Fruit fly (Drosophila melanogaster): ENCODE measurements around the gene mamo.
A peak's percentile ranks its signal among the peaks of the same experiment; 100 is the strongest.

Gene mamo

DNA sequence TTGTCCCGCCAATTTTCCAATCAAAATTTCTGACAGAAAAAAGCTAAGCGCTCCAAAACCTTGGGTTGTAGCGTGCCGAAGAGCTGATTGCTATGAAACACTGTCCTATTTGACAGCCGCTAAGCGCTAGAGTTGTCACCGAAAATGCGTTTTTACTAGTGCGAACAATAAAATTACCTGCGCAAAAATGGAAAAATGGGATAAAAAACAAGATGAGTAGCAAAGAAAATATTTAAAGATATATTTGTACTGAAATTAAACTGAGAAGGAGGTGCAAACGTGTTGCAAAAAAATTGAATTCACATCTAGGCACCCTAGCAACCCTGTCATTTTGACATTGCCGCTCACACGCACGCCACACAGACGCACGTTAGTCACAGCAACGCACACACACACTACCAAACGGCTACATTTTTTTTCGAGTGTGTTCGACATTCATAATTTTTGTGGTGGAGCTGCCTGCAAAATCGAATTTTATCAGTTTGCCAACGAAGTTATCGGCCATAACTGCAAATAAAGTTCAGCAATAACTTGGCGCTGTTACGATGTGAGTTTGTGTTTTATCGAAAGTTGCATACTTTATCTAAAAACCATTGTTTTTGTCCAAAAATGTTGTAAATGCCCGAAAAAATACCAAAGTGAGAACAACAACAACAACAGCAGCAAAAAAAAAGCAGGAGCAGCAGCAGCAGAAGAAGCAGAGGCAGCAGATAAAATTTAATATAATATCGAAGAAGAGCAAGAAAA, 5.8 kb upstream of the mamo start, which contains the start of gene ben (continued):
- no peak for TF ChIP-seq CG2129 (GFP tag; IDR thresholded peaks at IDR 0.05; ENCODE audit: partially characterized antibody)
- peak; percentile 80 for TF ChIP-seq Camta (GFP tag; optimal IDR thresholded peaks at IDR 0.05)
- TF ChIP-seq CrebB (tag; optimal IDR thresholded peaks at IDR 0.05) = peak; percentile 53
- peak; percentile 77 for TF ChIP-seq CG10979 (tag; optimal IDR thresholded peaks at IDR 0.05)
- peak; percentile 85 for TF ChIP-seq CG1602 (GFP tag; optimal IDR thresholded peaks at IDR 0.05)
- TF ChIP-seq CkIIα-i1 (GFP tag; IDR thresholded peaks at IDR 0.05) = no peak
- TF ChIP-seq Hr3 (GFP tag; optimal IDR thresholded peaks at IDR 0.05) = peak; percentile 88
- TF ChIP-seq her (GFP tag; optimal IDR thresholded peaks at IDR 0.05) = peak; percentile 53
- TF ChIP-seq CG2889 (GFP tag; IDR thresholded peaks at IDR 0.05) = peak; percentile 78
- peak; percentile 51 for TF ChIP-seq CG2875 (GFP tag; optimal IDR thresholded peaks at IDR 0.05)
- peak; percentile 83 for TF ChIP-seq Gug (GFP tag; IDR thresholded peaks at IDR 0.05)
- no peak for TF ChIP-seq knrl (GFP tag; IDR thresholded peaks at IDR 0.05; ENCODE audit: partially characterized antibody)
- peak; percentile 80 for TF ChIP-seq tgo (GFP tag; IDR thresholded peaks at IDR 0.05)
- no peak for TF ChIP-seq HLHmδ (GFP tag; optimal IDR thresholded peaks at IDR 0.05)
- TF ChIP-seq CG10267 (tag; optimal IDR thresholded peaks at IDR 0.05) = peak; percentile 67
- TF ChIP-seq Hsf (GFP tag; optimal IDR thresholded peaks at IDR 0.05) = peak; percentile 86
- TF ChIP-seq Dll (GFP tag; IDR thresholded peaks at IDR 0.05; ENCODE audit: partially characterized antibody) = no peak
- peak; percentile 64 for TF ChIP-seq BtbVII (GFP tag; optimal IDR thresholded peaks at IDR 0.05)
- TF ChIP-seq Ravus (GFP tag; IDR thresholded peaks at IDR 0.05) = no peak; the same call in 1 of the 2 replicates
- peak; percentile 64 for TF ChIP-seq CG2116 (GFP tag; optimal IDR thresholded peaks at IDR 0.05)
- TF ChIP-seq ase (GFP tag; IDR thresholded peaks at IDR 0.05) = peak; percentile 74; the same call in 2 of the 3 replicates
- TF ChIP-seq nau (GFP tag; optimal IDR thresholded peaks at IDR 0.05) = peak; percentile 21
- peak; percentile 55 for TF ChIP-seq CG12236 (GFP tag; optimal IDR thresholded peaks at IDR 0.05)
- peak; percentile 83 for TF ChIP-seq shn (GFP tag; optimal IDR thresholded peaks at IDR 0.05)
- TF ChIP-seq ewg (GFP tag; optimal IDR thresholded peaks at IDR 0.05) = peak; percentile 83
- no peak for TF ChIP-seq CG1832 (GFP tag; optimal IDR thresholded peaks at IDR 0.05)
- TF ChIP-seq croc (GFP tag; conservative IDR thresholded peaks at IDR 0.05) = peak; percentile 76
- peak; percentile 88 for TF ChIP-seq ind (GFP tag; optimal IDR thresholded peaks at IDR 0.05)
- TF ChIP-seq mam (GFP tag; optimal IDR thresholded peaks at IDR 0.05) = peak; percentile 89
- TF ChIP-seq row (GFP tag; IDR thresholded peaks at IDR 0.05) = peak; percentile 98
- peak; percentile 76 for TF ChIP-seq Atf-2 (GFP tag; optimal IDR thresholded peaks at IDR 0.05)
- peak; percentile 70 for TF ChIP-seq CG4854 (GFP tag; optimal IDR thresholded peaks at IDR 0.05)
- no peak for TF ChIP-seq CG14965 (GFP tag; optimal IDR thresholded peaks at IDR 0.05; ENCODE audit: borderline replicate concordance)
- no peak for TF ChIP-seq bowl (GFP tag; IDR thresholded peaks at IDR 0.05)
- no peak for TF ChIP-seq CG5953 (GFP tag; IDR thresholded peaks at IDR 0.05)
- peak; percentile 55; the same call in 1 of the 2 replicates for TF ChIP-seq Drgx (GFP tag; IDR thresholded peaks at IDR 0.05)
- peak; percentile 59 for TF ChIP-seq dm (GFP tag; optimal IDR thresholded peaks at IDR 0.05)
- peak; percentile 66 for TF ChIP-seq Nf-YB (GFP tag; optimal IDR thresholded peaks at IDR 0.05)
- TF ChIP-seq pzg (GFP tag; optimal IDR thresholded peaks at IDR 0.05) = peak; percentile 63
- TF ChIP-seq HLH3B (GFP tag; IDR thresholded peaks at IDR 0.05) = peak; percentile 78
- peak; percentile 90 for TF ChIP-seq CG8290 (GFP tag; optimal IDR thresholded peaks at IDR 0.05)
- TF ChIP-seq CG8290 (tag; optimal IDR thresholded peaks at IDR 0.05) = peak; percentile 38 to 63
- peak; percentile 86 for TF ChIP-seq grau (tag; optimal IDR thresholded peaks at IDR 0.05)
- no peak; the same call in 2 of the 3 replicates for TF ChIP-seq jigr1 (GFP tag; IDR thresholded peaks at IDR 0.05)
- peak; percentile 82; the same call in 2 of the 3 replicates for TF ChIP-seq ci (GFP tag; IDR thresholded peaks at IDR 0.05)
- TF ChIP-seq D (optimal IDR thresholded peaks at IDR 0.05) = no peak
- peak; percentile 74 for TF ChIP-seq D (GFP tag; optimal IDR thresholded peaks at IDR 0.05)
- TF ChIP-seq CG4820 (GFP tag; optimal IDR thresholded peaks at IDR 0.05) = peak; percentile 78
- no peak for TF ChIP-seq br (optimal IDR thresholded peaks at IDR 0.05)
- peak; percentile 88 for TF ChIP-seq CG13424 (tag; optimal IDR thresholded peaks at IDR 0.05)

Data from whole organism, embryonic.